Worm (Caenorhabditis elegans): ENCODE data around the gene eyg-1.
"Not testable (repeated sequence)": the region's sequence is repeated elsewhere in the genome, so short reads cannot be mapped to it uniquely, and the experiment has no call there.

Gene eyg-1

DNA sequence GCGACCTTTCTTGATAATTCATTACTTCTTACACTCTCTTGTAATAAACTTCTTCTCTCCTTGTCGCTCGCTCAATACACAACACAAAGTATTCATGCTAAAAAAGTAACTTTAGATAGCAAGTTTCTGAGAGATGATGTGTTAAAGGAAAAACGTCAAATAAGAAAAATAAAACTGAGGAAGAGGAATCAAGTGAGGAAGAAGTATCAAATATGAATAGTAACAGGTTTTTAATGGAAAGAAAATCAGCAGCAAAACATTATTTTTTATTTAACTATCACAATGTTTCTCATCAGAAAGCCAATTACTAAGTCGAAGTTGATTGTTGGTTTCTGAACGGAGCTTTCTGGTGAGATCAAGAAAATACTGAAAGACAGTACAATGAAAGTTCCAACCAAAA is 38.6 kb upstream of the eyg-1 start, which contains the start of gene chil-1:
Gene chil-1 (minus strand): TSS at position 101 of the 400 bp plus-strand sequence.
- not testable (repeated sequence) for TF ChIP-seq hlh-6 (tag; optimal IDR thresholded peaks at IDR 0.05); dmd-4 (tag; optimal IDR thresholded peaks at IDR 0.05; ENCODE audit: borderline replicate concordance); eyg-1 (tag; optimal IDR thresholded peaks at IDR 0.05)

DNA sequence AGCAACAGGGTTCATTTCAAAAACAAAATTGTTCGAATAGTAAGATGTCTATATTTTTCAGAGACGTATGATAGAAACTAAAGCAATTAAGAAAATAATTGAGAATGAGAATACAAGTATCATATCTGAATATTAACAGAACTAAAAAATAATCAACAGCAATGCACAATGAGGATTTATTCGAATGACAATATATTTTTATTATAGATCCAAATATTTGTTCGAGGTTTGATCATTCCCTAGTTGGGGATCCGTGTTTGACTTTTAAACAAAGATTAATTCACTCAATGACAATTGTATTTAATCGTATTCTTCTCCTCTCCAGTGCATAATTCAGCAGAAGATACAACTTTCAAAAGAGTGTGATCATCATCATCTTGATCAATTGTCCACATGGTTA is 34.4 kb upstream of the eyg-1 start, which contains the start of gene C08H9.18:
Gene C08H9.18 (minus strand): TSS at position 101 of the 400 bp plus-strand sequence.
- no peak for TF ChIP-seq hlh-13 (GFP tag; optimal IDR thresholded peaks at IDR 0.05)
- TF ChIP-seq ceh-14 (tag; optimal IDR thresholded peaks at IDR 0.05): no peak
- TF ChIP-seq pag-3 (tag; optimal IDR thresholded peaks at IDR 0.05; ENCODE audit: borderline replicate concordance): no peak
- TF ChIP-seq ztf-16 (tag; optimal IDR thresholded peaks at IDR 0.05): no peak
- TF ChIP-seq ets-4 (tag; optimal IDR thresholded peaks at IDR 0.05): no peak
- no peak for TF ChIP-seq nhr-11 (tag; optimal IDR thresholded peaks at IDR 0.05)
- TF ChIP-seq ceh-2 (tag; optimal IDR thresholded peaks at IDR 0.05): no peak

DNA sequence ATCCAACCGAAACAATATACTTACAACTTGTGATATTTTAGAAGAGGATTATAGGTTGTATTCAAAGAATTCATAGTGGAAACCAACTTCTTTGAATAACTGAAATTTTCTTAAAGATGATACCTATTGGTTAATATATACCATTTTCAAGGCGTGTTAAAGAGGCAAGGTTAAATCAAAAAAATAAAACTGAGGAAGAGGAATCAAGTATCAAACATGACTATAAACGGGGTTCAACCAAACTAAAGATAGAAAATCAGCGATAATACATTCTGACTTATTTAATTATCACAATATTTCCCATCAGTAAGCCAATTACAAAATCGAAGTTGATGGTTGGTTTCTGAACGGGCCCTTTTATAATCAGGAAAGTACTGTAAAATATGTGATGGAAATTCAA is 33.6 kb upstream of the eyg-1 start, which contains the start of gene chil-3:
Gene chil-3 (minus strand): TSS at position 101 of the 400 bp plus-strand sequence.
- no peak for TF ChIP-seq ceh-31 (tag; optimal IDR thresholded peaks at IDR 0.05)
- peak; percentile 48 for TF ChIP-seq nhr-11 (tag; optimal IDR thresholded peaks at IDR 0.05)

DNA sequence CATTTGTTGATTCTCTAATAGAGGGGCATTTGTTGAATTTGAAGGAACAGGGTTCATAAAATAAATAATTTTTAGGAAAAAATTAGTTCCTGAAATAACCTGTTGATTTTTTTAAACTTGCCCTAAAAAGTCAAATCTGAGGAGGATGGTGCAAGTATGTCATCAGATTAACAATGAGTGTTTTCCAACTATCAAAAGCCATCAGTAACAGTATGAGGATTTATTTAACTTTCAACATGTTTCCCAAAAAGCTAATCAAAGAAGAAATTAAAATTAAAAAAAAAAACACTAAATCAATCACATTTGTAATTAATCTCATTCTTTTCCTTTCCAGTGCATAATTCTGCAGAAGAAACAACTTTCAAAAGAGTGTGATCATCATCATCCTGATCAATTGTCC is 31.8 kb upstream of the eyg-1 start, which contains the start of gene chil-5:
Gene chil-5 (minus strand): TSS at position 101 of the 400 bp plus-strand sequence.
- TF ChIP-seq nhr-11 (tag; optimal IDR thresholded peaks at IDR 0.05) (no peak), rnt-1 (tag; optimal IDR thresholded peaks at IDR 0.05) (no peak), che-1 (tag; optimal IDR thresholded peaks at IDR 0.05) (no peak), T23F11.4 (GFP tag; optimal IDR thresholded peaks at IDR 0.05) (no peak), pros-1 (tag; optimal IDR thresholded peaks at IDR 0.05) (no peak), hlh-6 (tag; optimal IDR thresholded peaks at IDR 0.05) (no peak), unc-86 (tag; optimal IDR thresholded peaks at IDR 0.05) (no peak), ceh-14 (tag; optimal IDR thresholded peaks at IDR 0.05) (no peak), fax-1 (tag; optimal IDR thresholded peaks at IDR 0.05) (no peak), C08G9.2 (tag; optimal IDR thresholded peaks at IDR 0.05) (no peak), nfya-1 (tag; optimal IDR thresholded peaks at IDR 0.05) (no peak), K02D7.2 (tag; optimal IDR thresholded peaks at IDR 0.05) (no peak), pha-2 (tag; optimal IDR thresholded peaks at IDR 0.05) (no peak)

- TF ChIP-seq nhr-11 (tag; optimal IDR thresholded peaks at IDR 0.05) (no peak), F13H6.1 (tag; optimal IDR thresholded peaks at IDR 0.05) (no peak), madf-2 (tag; optimal IDR thresholded peaks at IDR 0.05) (no peak), sox-4 (tag; optimal IDR thresholded peaks at IDR 0.05) (no peak), ceh-30 (tag; optimal IDR thresholded peaks at IDR 0.05) (no peak), fkh-6 (tag; optimal IDR thresholded peaks at IDR 0.05) (no peak), fkh-10 (GFP tag; optimal IDR thresholded peaks at IDR 0.05) (no peak)
These were observed 30.0 kb upstream of the eyg-1 start, which contains the start of gene chil-6 for ce11 chrII:9857791-9858190. Gene chil-6, minus strand, starts transcription at chrII:9857891.

DNA sequence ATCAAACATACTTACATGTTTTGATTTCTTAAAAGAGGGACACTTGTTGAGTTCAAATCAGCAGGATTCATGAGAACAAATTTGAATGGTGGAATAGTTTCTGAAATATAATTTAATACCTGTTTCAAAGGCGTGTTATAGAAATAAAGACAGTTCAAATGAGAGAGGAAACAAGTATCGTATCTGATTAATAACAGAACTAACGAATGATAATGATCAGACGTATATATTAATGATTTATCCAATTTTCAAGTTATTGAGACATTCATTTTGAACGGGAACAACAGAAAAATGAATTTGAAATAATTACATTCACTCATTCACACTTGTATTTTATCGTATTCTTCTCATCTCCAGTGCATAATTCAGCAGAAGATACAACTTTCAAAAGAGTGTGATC is 27.9 kb upstream of the eyg-1 start, which contains the start of gene chil-4:
Gene chil-4 (minus strand): TSS at position 101 of the 400 bp plus-strand sequence.
- TF ChIP-seq nhr-232 (tag; optimal IDR thresholded peaks at IDR 0.05): no peak

DNA sequence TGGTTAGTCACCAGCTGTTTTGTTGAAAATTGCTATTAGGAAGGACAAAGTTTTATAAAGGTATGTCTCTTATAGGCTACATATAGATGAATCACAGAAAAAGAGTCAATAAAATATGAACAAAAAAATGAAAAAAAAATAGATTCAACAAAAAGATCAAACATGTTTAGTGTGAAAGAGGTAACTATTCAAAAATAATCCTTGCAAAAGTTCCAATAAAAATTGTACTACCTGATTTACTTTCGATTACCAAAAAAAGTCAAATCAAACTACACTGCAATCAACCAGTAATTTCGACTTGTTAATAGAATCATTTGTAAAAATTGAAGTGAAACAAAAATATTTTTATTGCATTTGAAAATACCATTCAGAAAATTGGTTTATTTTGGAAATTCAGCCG is 23.2 kb upstream of the eyg-1 start, which contains the start of gene ZK938.10:
Gene ZK938.10 (minus strand): TSS at position 101 of the 400 bp plus-strand sequence.
- TF ChIP-seq ceh-18 (tag; optimal IDR thresholded peaks at IDR 0.05) (no peak), tbx-2 (tag; optimal IDR thresholded peaks at IDR 0.05) (no peak), eyg-1 (tag; optimal IDR thresholded peaks at IDR 0.05) (no peak), dmd-4 (tag; optimal IDR thresholded peaks at IDR 0.05; ENCODE audit: borderline replicate concordance) (no peak), fax-1 (tag; optimal IDR thresholded peaks at IDR 0.05) (no peak), K02D7.2 (tag; optimal IDR thresholded peaks at IDR 0.05) (no peak), nhr-11 (tag; optimal IDR thresholded peaks at IDR 0.05) (no peak), fkh-10 (GFP tag; optimal IDR thresholded peaks at IDR 0.05) (no peak), ama-1 (optimal IDR thresholded peaks at IDR 0.05) (no peak), ceh-30 (tag; optimal IDR thresholded peaks at IDR 0.05) (no peak), ets-4 (tag; optimal IDR thresholded peaks at IDR 0.05) (no peak), mec-3 (tag; optimal IDR thresholded peaks at IDR 0.05; ENCODE audit: borderline replicate concordance) (no peak), madf-2 (tag; optimal IDR thresholded peaks at IDR 0.05) (no peak), ceh-6 (GFP tag; optimal IDR thresholded peaks at IDR 0.05) (no peak), hlh-6 (tag; optimal IDR thresholded peaks at IDR 0.05) (no peak), syd-9 (tag; optimal IDR thresholded peaks at IDR 0.05) (no peak), lin-11 (tag; optimal IDR thresholded peaks at IDR 0.05) (no peak), tbx-7 (tag; optimal IDR thresholded peaks at IDR 0.05) (no peak)
